Fruit fly (Drosophila melanogaster) whole organism, prepupa: ENCODE results near the gene Rpn1.

ENCODE experiments used
- CG15336 ChIP-seq: fragments of 200-800 bp; sonication (Bioruptor generic); IDR thresholded peaks from 2 replicates; pipeline ENCODE4 v1.3.6; 2022; ENCODE audit warnings: missing biosample characterization, missing genetic modification characterization
- CG34406 ChIP-seq: fragments of 200-800 bp; sonication (Bioruptor generic); optimal IDR thresholded peaks from 3 replicates; lab custom pipeline; 2016; ENCODE audit warnings: missing biosample characterization, missing genetic modification characterization
- Eip78C ChIP-seq: fragments of 200-800 bp; sonication (Bioruptor generic); peaks from one replicate; lab custom pipeline; 2016; ENCODE audit warnings: missing biosample characterization, missing genetic modification characterization
- Gug ChIP-seq: fragments of 200-800 bp; sonication (Bioruptor generic); IDR thresholded peaks from 2 replicates; pipeline ENCODE4 v1.3.6; 2022; ENCODE audit warnings: missing biosample characterization, missing genetic modification characterization
- Hr39 ChIP-seq: fragments of 200-800 bp; sonication (Bioruptor generic); optimal IDR thresholded peaks from 2 replicates; lab custom pipeline; 2016; ENCODE audit warnings: missing biosample characterization, missing genetic modification characterization
- Hr4 ChIP-seq: fragments of 200-800 bp; sonication (Bioruptor generic); optimal IDR thresholded peaks from 3 replicates; lab custom pipeline; 2016; ENCODE audit warnings: missing biosample characterization, missing genetic modification characterization
- Met ChIP-seq: fragments of 200-800 bp; sonication (Bioruptor generic); optimal IDR thresholded peaks from 3 replicates; lab custom pipeline; 2016; ENCODE audit warnings: missing biosample characterization, missing genetic modification characterization
- cyc ChIP-seq: fragments of 200-800 bp; sonication (Bioruptor generic); optimal IDR thresholded peaks from 3 replicates; lab custom pipeline; 2016; ENCODE audit warnings: missing biosample characterization, missing genetic modification characterization
- fd59A ChIP-seq: fragments of 200-800 bp; sonication (Bioruptor generic); optimal IDR thresholded peaks from 2 replicates; lab custom pipeline; 2017; ENCODE audit warnings: missing biosample characterization, mild to moderate bottlenecking, missing genetic modification characterization, missing genetic modification reagents
- lz ChIP-seq: fragments of 200-800 bp; sonication (Bioruptor generic); optimal IDR thresholded peaks from 3 replicates; lab custom pipeline; 2016; ENCODE audit warnings: missing biosample characterization, missing genetic modification characterization

dm6 chr3L:19954426-19954825, 39.6 kb downstream of the Rpn1 start, which contains the start of gene CG42654:
- TF ChIP-seq Hr4 (GFP tag; lab: Kevin White, UChicago) = no peak
- no peak for TF ChIP-seq Met
- TF ChIP-seq Hr39 (GFP tag; lab: Kevin White, UChicago) = no peak
- TF ChIP-seq lz (GFP tag; lab: Kevin White, UChicago) = no peak
- TF ChIP-seq Gug = no peak
- no peak for TF ChIP-seq fd59A (GFP tag; lab: Kevin White, UChicago)
- TF ChIP-seq Eip78C (GFP tag; lab: Kevin White, UChicago) = no peak
- no peak for TF ChIP-seq CG15336 (GFP tag; lab: Robert Waterston, UW)
- TF ChIP-seq CG34406 = no peak
- no peak for TF ChIP-seq cyc
